Worm (Caenorhabditis elegans): ENCODE measurements around the gene K07E8.7.

- TF ChIP-seq tab-1 (GFP tag; IDR thresholded peaks at IDR 0.05) (no peak), ref-1 (GFP tag; conservative IDR thresholded peaks at IDR 0.05) (no peak), flt-1 (GFP tag; IDR thresholded peaks at IDR 0.05) (no peak), ztf-29 (GFP tag; IDR thresholded peaks at IDR 0.05) (no peak), med-1 (GFP tag; optimal IDR thresholded peaks at IDR 0.05; ENCODE audit: insufficient read depth) (no peak), T22C8.4 (GFP tag; IDR thresholded peaks at IDR 0.05) (no peak), ztf-23 (GFP tag; IDR thresholded peaks at IDR 0.05) (no peak)
These were observed 23.0 kb downstream of the K07E8.7 start, which contains the start of gene arrd-1 for ce11 chrII:627205-627604.

All from whole organism, midembryonic.